Worm (Caenorhabditis elegans) whole organism, L4 larva: ENCODE measurements around the gene R06B10.7.

ENCODE experiments used
- T20F7.1 ChIP-seq: fragments of 200-800 bp; sonication (Bioruptor generic); optimal IDR thresholded peaks from 2 replicates; lab custom pipeline; 2018; ENCODE audit warnings: mild to moderate bottlenecking, missing genetic modification characterization, missing compliant biosample characterization
- ceh-32 ChIP-seq: sonication (generic microtip); optimal IDR thresholded peaks from 2 replicates; lab custom pipeline; 2016; ENCODE audit warnings: mild to moderate bottlenecking, missing genetic modification characterization, missing compliant biosample characterization; ENCODE audit not compliant: poor library complexity
- ceh-82 ChIP-seq: sonication (generic microtip); optimal IDR thresholded peaks from 2 replicates; lab custom pipeline; 2017; ENCODE audit warnings: missing biosample characterization, missing genetic modification characterization
- duxl-1 ChIP-seq: sonication (generic microtip); optimal IDR thresholded peaks from 2 replicates; lab custom pipeline; 2016; ENCODE audit warnings: mild to moderate bottlenecking, missing genetic modification characterization, moderate library complexity, missing compliant biosample characterization; ENCODE audit not compliant: poor library complexity
- fkh-10 ChIP-seq: fragments of 150-350 bp; optimal IDR thresholded peaks from 2 replicates; lab custom pipeline; 2014; ENCODE audit warnings: missing biosample characterization, missing genetic modification reagents, missing genetic modification characterization
- lsy-2 ChIP-seq, 2 experiments: fragments of 150-350 bp in 1 of 2; sonication (generic microtip) in 1 of 2; optimal IDR thresholded peaks; 2 replicates each; lab custom pipeline; 2014 to 2017; ENCODE audit warnings: missing biosample characterization in 2 of 2, missing genetic modification characterization in 2 of 2
- mxl-3 ChIP-seq: fragments of 200-800 bp; sonication (Bioruptor generic); optimal IDR thresholded peaks from 2 replicates; lab custom pipeline; 2018; ENCODE audit warnings: mild to moderate bottlenecking, missing genetic modification characterization, missing compliant biosample characterization
- nhr-28 ChIP-seq: fragments of 150-350 bp; optimal IDR thresholded peaks from 2 replicates; lab custom pipeline; 2014; ENCODE audit warnings: missing biosample characterization, missing genetic modification characterization
- nhr-76 ChIP-seq: fragments of 150-350 bp; optimal IDR thresholded peaks from 2 replicates; lab custom pipeline; 2014; ENCODE audit warnings: missing biosample characterization, missing genetic modification characterization
- nhr-77 ChIP-seq: fragments of 150-350 bp; optimal IDR thresholded peaks from 2 replicates; lab custom pipeline; 2014; ENCODE audit warnings: missing biosample characterization, missing genetic modification characterization
- pha-4 ChIP-seq, 2 experiments: fragments of 150-350 bp in 1 of 2; fragments of 200-800 bp in 1 of 2; sonication (Bioruptor generic) in 1 of 2; IDR thresholded peaks in 1 of 2; optimal IDR thresholded peaks in 1 of 2; 2 replicates each; pipeline versions ENCODE4 v1.3.6 to Lab custom; 2014 to 2022; ENCODE audit warnings: missing genetic modification characterization in 2 of 2, missing genetic modification reagents in 2 of 2, missing biosample characterization in 1 of 2, missing compliant biosample characterization in 1 of 2
- unc-39 ChIP-seq: sonication (generic microtip); optimal IDR thresholded peaks from 2 replicates; lab custom pipeline; 2017; ENCODE audit warnings: missing biosample characterization, missing genetic modification characterization
- zfp-2 ChIP-seq: sonication (generic microtip); optimal IDR thresholded peaks from 2 replicates; lab custom pipeline; 2016; ENCODE audit warnings: mild to moderate bottlenecking, missing genetic modification characterization, missing compliant biosample characterization
- zip-2 ChIP-seq: fragments of 150-350 bp; optimal IDR thresholded peaks from 2 replicates; lab custom pipeline; 2014; ENCODE audit warnings: missing biosample characterization, missing genetic modification characterization

ce11 chrIII:1001297-1001696 lies at the start of gene R06B10.7:
- TF ChIP-seq mxl-3 = no peak
- TF ChIP-seq pha-4 (GFP tag; IDR thresholded peaks at IDR 0.05; lab: Robert Waterston, UW) = no peak
- TF ChIP-seq pha-4 (tag; optimal IDR thresholded peaks at IDR 0.05; lab: Kevin White, UChicago) = no peak
- TF ChIP-seq zip-2 (tag; lab: Kevin White, UChicago) = no peak
- TF ChIP-seq unc-39 = no peak
- no peak for TF ChIP-seq nhr-76
- no peak for TF ChIP-seq ceh-82 (tag; lab: Kevin White, UChicago)
- no peak for TF ChIP-seq ceh-32
- no peak for TF ChIP-seq nhr-28
- TF ChIP-seq lsy-2 (tag; optimal IDR thresholded peaks at IDR 0.05; lab: Kevin White, UChicago) = no peak
- TF ChIP-seq fkh-10 (GFP tag; lab: Kevin White, UChicago) = no peak
- no peak for TF ChIP-seq nhr-77 (tag; lab: Kevin White, UChicago)
- TF ChIP-seq T20F7.1 (GFP tag; lab: Kevin White, UChicago) = no peak
- TF ChIP-seq zfp-2 (tag; lab: Kevin White, UChicago) = no peak
- no peak for TF ChIP-seq duxl-1 (tag; lab: Kevin White, UChicago)
